Worm (Caenorhabditis elegans): ENCODE data around the gene meg-1.

meg-1 gene

ce11 chrX:13969257-13969968 lies 40.0 kb upstream of the meg-1 start (continued):
- TF ChIP-seq K12H6.12 (tag; optimal IDR thresholded peaks at IDR 0.05) (peak; percentile 97), Y95B8A.8 (GFP tag; IDR thresholded peaks at IDR 0.05) (no peak), madf-6 (GFP tag; IDR thresholded peaks at IDR 0.05) (no peak), tlf-1 (GFP tag; optimal IDR thresholded peaks at IDR 0.05) (peak; percentile 13), T26A5.8 (tag; optimal IDR thresholded peaks at IDR 0.05) (no peak), sdz-38 (tag; optimal IDR thresholded peaks at IDR 0.05) (no peak), nhr-27 (tag; optimal IDR thresholded peaks at IDR 0.05) (no peak), lin-54 (GFP tag; optimal IDR thresholded peaks at IDR 0.05) (peak; percentile 17), egrh-3 (GFP tag; IDR thresholded peaks at IDR 0.05) (peak; percentile 51), pha-4 (tag; optimal IDR thresholded peaks at IDR 0.05) (no peak), die-1 (tag; optimal IDR thresholded peaks at IDR 0.05) (peak; percentile 32), unc-62 (GFP tag; optimal IDR thresholded peaks at IDR 0.05) (peak; percentile 56), hsf-1 (GFP tag; IDR thresholded peaks at IDR 0.05) (no peak), xnd-1 (tag; optimal IDR thresholded peaks at IDR 0.05) (no peak), dpff-1 (tag; optimal IDR thresholded peaks at IDR 0.05) (no peak), K11D2.4 (GFP tag; IDR thresholded peaks at IDR 0.05) (peak; percentile 86), tbp1 (GFP tag; optimal IDR thresholded peaks at IDR 0.05) (peak; percentile 51), F23B12.7 (tag; optimal IDR thresholded peaks at IDR 0.05; ENCODE audit: insufficient read depth) (no peak), attf-6 (GFP tag; IDR thresholded peaks at IDR 0.05) (no peak), F52B5.7 (tag; optimal IDR thresholded peaks at IDR 0.05) (no peak), F49E8.2 (tag; optimal IDR thresholded peaks at IDR 0.05; ENCODE audit: insufficient read depth) (no peak), B0261.1 (tag; optimal IDR thresholded peaks at IDR 0.05) (peak; percentile 24), ztf-18 (tag; optimal IDR thresholded peaks at IDR 0.05) (peak; percentile 58), zfh-2 (GFP tag; conservative IDR thresholded peaks at IDR 0.05) (peak; percentile 97), C06A6.2 (GFP tag; conservative IDR thresholded peaks at IDR 0.05) (0 out of 2 replicates have a peak, but pooled peaks have one; percentile 39), fkh-3 (tag; optimal IDR thresholded peaks at IDR 0.05) (no peak), Y53G8AR.9 (GFP tag; conservative IDR thresholded peaks at IDR 0.05) (no peak), lin-26 (GFP tag; IDR thresholded peaks at IDR 0.05) (peak; percentile 43; the same call in 1 of the 2 replicates), chd-7 (tag; optimal IDR thresholded peaks at IDR 0.05) (peak; percentile 56), bed-2 (GFP tag; IDR thresholded peaks at IDR 0.05) (no peak), ama-1 (optimal IDR thresholded peaks at IDR 0.05) (no peak), ama-1 (GFP tag; optimal IDR thresholded peaks at IDR 0.05) (no peak), efl-1 (GFP tag; optimal IDR thresholded peaks at IDR 0.05) (no peak), aptf-2 (GFP tag; conservative IDR thresholded peaks at IDR 0.05) (no peak), dpl-1 (GFP tag; optimal IDR thresholded peaks at IDR 0.05) (no peak), egl-44 (GFP tag; IDR thresholded peaks at IDR 0.05) (no peak), ceh-100 (GFP tag; IDR thresholded peaks at IDR 0.05) (no peak; the same call in 1 of the 2 replicates), repo-1 (tag; optimal IDR thresholded peaks at IDR 0.05) (no peak), lir-1 (GFP tag; conservative IDR thresholded peaks at IDR 0.05) (no peak), him-1 (tag; optimal IDR thresholded peaks at IDR 0.05) (no peak), F33H1.4 (GFP tag; IDR thresholded peaks at IDR 0.05) (no peak), pbrm-1 (GFP tag; IDR thresholded peaks at IDR 0.05) (peak; percentile 12; the same call in 1 of the 2 replicates), hmg-20 (GFP tag; IDR thresholded peaks at IDR 0.05) (no peak), attf-3 (GFP tag; conservative IDR thresholded peaks at IDR 0.05) (no peak), let-607 (tag; optimal IDR thresholded peaks at IDR 0.05) (peak in 1 of 2 experiments; percentile 59), D2030.7 (GFP tag; IDR thresholded peaks at IDR 0.05) (no peak), F57A8.1 (GFP tag; optimal IDR thresholded peaks at IDR 0.05) (no peak), mel-28 (tag; optimal IDR thresholded peaks at IDR 0.05; ENCODE audit: borderline replicate concordance) (no peak), athp-1 (tag; optimal IDR thresholded peaks at IDR 0.05) (no peak)

Data from whole organism, young adult.